Worm (Caenorhabditis elegans) whole organism, young adult: ENCODE results near the gene D1005.5.

Experiments used
- B0035.1 ChIP-seq: sonication (generic microtip); optimal IDR thresholded peaks from 2 replicates; lab custom pipeline; 2016; ENCODE audit warnings: missing genetic modification characterization, mild to moderate bottlenecking, missing compliant biosample characterization, missing genotype, missing genetic modification reagents
- B0336.3 ChIP-seq: fragments of 200-800 bp; sonication (Bioruptor generic); IDR thresholded peaks from 2 replicates; pipeline ENCODE4 v1.3.6; 2022; ENCODE audit warnings: missing genetic modification characterization, missing compliant biosample characterization
- C17E4.6 ChIP-seq: fragments of 200-800 bp; sonication (Bioruptor generic); IDR thresholded peaks from 2 replicates; pipeline ENCODE4 v1.3.6; 2022; ENCODE audit warnings: missing genetic modification reagents, missing genetic modification characterization, missing compliant biosample characterization
- F10E7.11 ChIP-seq: sonication (generic microtip); optimal IDR thresholded peaks from 2 replicates; lab custom pipeline; 2017; ENCODE audit warnings: mild to moderate bottlenecking, missing genetic modification characterization, moderate library complexity, missing compliant biosample characterization
- F33H1.4 ChIP-seq: fragments of 200-800 bp; sonication (Bioruptor generic); IDR thresholded peaks from 2 replicates; pipeline ENCODE4 v1.3.6; 2022; ENCODE audit warnings: missing genetic modification reagents, missing genetic modification characterization, missing compliant biosample characterization
- F57C9.4 ChIP-seq: sonication (generic microtip); optimal IDR thresholded peaks from 2 replicates; lab custom pipeline; 2017; ENCODE audit warnings: mild to moderate bottlenecking, missing genetic modification characterization, missing compliant biosample characterization
- Y56A3A.18 ChIP-seq: fragments of 200-800 bp; sonication (Bioruptor generic); IDR thresholded peaks from 2 replicates; pipeline ENCODE4 v1.3.6; 2022; ENCODE audit warnings: missing genetic modification reagents, missing genetic modification characterization, missing compliant biosample characterization
- Y95B8A.8 ChIP-seq: fragments of 200-800 bp; sonication (Bioruptor generic); IDR thresholded peaks from 2 replicates; pipeline ENCODE4 v1.3.6; 2022; ENCODE audit warnings: missing genetic modification reagents, missing genetic modification characterization, missing compliant biosample characterization
- ama-1 ChIP-seq, 3 experiments: fragments of 150-350 bp in 1 of 3; sonication (generic microtip) in 2 of 3; optimal IDR thresholded peaks; 2 replicates each; lab custom pipeline; 2014 to 2018; ENCODE audit warnings: missing biosample characterization in 2 of 3, missing genetic modification characterization in 2 of 3, missing genetic modification reagents in 2 of 3
- atf-7 ChIP-seq: sonication (generic microtip); optimal IDR thresholded peaks from 2 replicates; lab custom pipeline; 2017; ENCODE audit warnings: mild to moderate bottlenecking, missing genetic modification characterization, missing compliant biosample characterization
- attf-6 ChIP-seq: fragments of 200-800 bp; sonication (Bioruptor generic); IDR thresholded peaks from 2 replicates; pipeline ENCODE4 v1.3.6; 2022; ENCODE audit warnings: missing genetic modification reagents, missing genetic modification characterization, missing compliant biosample characterization
- bed-1 ChIP-seq: fragments of 200-800 bp; sonication (Bioruptor generic); IDR thresholded peaks from 2 replicates; pipeline ENCODE4 v1.3.6; 2022; ENCODE audit warnings: missing genetic modification reagents, missing genetic modification characterization, missing compliant biosample characterization
- ccch-3 ChIP-seq: fragments of 200-800 bp; sonication (Bioruptor generic); optimal IDR thresholded peaks from 2 replicates; lab custom pipeline; 2018; ENCODE audit warnings: mild to moderate bottlenecking, missing genetic modification characterization, missing compliant biosample characterization
- ceh-27 ChIP-seq: fragments of 200-800 bp; sonication (Bioruptor generic); optimal IDR thresholded peaks from 2 replicates; lab custom pipeline; 2018; ENCODE audit warnings: mild to moderate bottlenecking, missing genetic modification characterization, moderate library complexity, missing compliant biosample characterization
- ceh-40 ChIP-seq: fragments of 200-800 bp; sonication (Bioruptor generic); IDR thresholded peaks from 2 replicates; pipeline ENCODE4 v1.3.6; 2022; ENCODE audit warnings: missing genetic modification characterization, missing compliant biosample characterization
- ceh-91 ChIP-seq: fragments of 200-800 bp; sonication (Bioruptor generic); IDR thresholded peaks from 2 replicates; pipeline ENCODE4 v1.3.6; 2022; ENCODE audit warnings: missing genetic modification reagents, missing genetic modification characterization, missing compliant biosample characterization
- dpff-1 ChIP-seq: sonication (generic microtip); optimal IDR thresholded peaks from 2 replicates; lab custom pipeline; 2017; ENCODE audit warnings: mild to moderate bottlenecking, missing genetic modification characterization, missing compliant biosample characterization
- egl-44 ChIP-seq: fragments of 200-800 bp; sonication (Bioruptor generic); IDR thresholded peaks from 2 replicates; pipeline ENCODE4 v1.3.6; 2022; ENCODE audit warnings: missing genetic modification reagents, missing genetic modification characterization, missing compliant biosample characterization
- fkh-3 ChIP-seq: sonication (generic microtip); optimal IDR thresholded peaks from 2 replicates; lab custom pipeline; 2016; ENCODE audit warnings: mild to moderate bottlenecking, missing genetic modification characterization, missing compliant biosample characterization
- gei-17 ChIP-seq: fragments of 200-800 bp; sonication (Bioruptor generic); optimal IDR thresholded peaks from 2 replicates; lab custom pipeline; 2018; ENCODE audit warnings: mild to moderate bottlenecking, missing genetic modification characterization, missing compliant biosample characterization
- hlh-12 ChIP-seq: sonication (generic microtip); optimal IDR thresholded peaks from 2 replicates; lab custom pipeline; 2016; ENCODE audit warnings: missing genetic modification characterization, missing compliant biosample characterization
- hmg-1.2 ChIP-seq: fragments of 200-800 bp; sonication (Bioruptor generic); IDR thresholded peaks from 2 replicates; pipeline ENCODE4 v1.3.6; 2022; ENCODE audit warnings: missing genetic modification reagents, missing genetic modification characterization, missing compliant biosample characterization
- hmg-20 ChIP-seq: fragments of 200-800 bp; sonication (Bioruptor generic); IDR thresholded peaks from 2 replicates; pipeline ENCODE4 v1.3.6; 2022; ENCODE audit warnings: missing genetic modification reagents, missing genetic modification characterization, missing compliant biosample characterization
- hsf-1 ChIP-seq: fragments of 200-800 bp; sonication (Bioruptor generic); IDR thresholded peaks from 2 replicates; pipeline ENCODE4 v1.3.6; 2022; ENCODE audit warnings: missing genetic modification reagents, missing genetic modification characterization, missing compliant biosample characterization
- lin-54 ChIP-seq: fragments of 200-800 bp; sonication (Bioruptor generic); optimal IDR thresholded peaks from 2 replicates; lab custom pipeline; 2018; ENCODE audit warnings: mild to moderate bottlenecking, missing genetic modification characterization, missing compliant biosample characterization
- madf-10 ChIP-seq: sonication (generic microtip); optimal IDR thresholded peaks from 2 replicates; lab custom pipeline; 2016; ENCODE audit warnings: mild to moderate bottlenecking, missing genetic modification characterization, missing compliant biosample characterization
- madf-6 ChIP-seq: fragments of 200-800 bp; sonication (Bioruptor generic); IDR thresholded peaks from 2 replicates; pipeline ENCODE4 v1.3.6; 2022; ENCODE audit warnings: missing genetic modification reagents, missing genetic modification characterization, missing compliant biosample characterization
- mcd-1 ChIP-seq: fragments of 200-800 bp; sonication (Bioruptor generic); IDR thresholded peaks from 2 replicates; pipeline ENCODE4 v1.3.6; 2022; ENCODE audit warnings: missing genetic modification reagents, missing genetic modification characterization, missing compliant biosample characterization
- nhr-120 ChIP-seq: fragments of 200-800 bp; sonication (Bioruptor generic); IDR thresholded peaks from 2 replicates; pipeline ENCODE4 v1.3.6; 2022; ENCODE audit warnings: missing genetic modification characterization, missing compliant biosample characterization
- nhr-80 ChIP-seq: sonication (generic microtip); optimal IDR thresholded peaks from 2 replicates; lab custom pipeline; 2016; ENCODE audit warnings: missing genetic modification characterization, missing compliant biosample characterization
- pbrm-1 ChIP-seq: fragments of 200-800 bp; sonication (Bioruptor generic); IDR thresholded peaks from 2 replicates; pipeline ENCODE4 v1.3.6; 2022; ENCODE audit warnings: missing genetic modification reagents, missing genetic modification characterization, missing compliant biosample characterization
- rcor-1 ChIP-seq: fragments of 200-800 bp; sonication (Bioruptor generic); IDR thresholded peaks from 2 replicates; pipeline ENCODE4 v1.3.6; 2022; ENCODE audit warnings: missing genetic modification reagents, missing genetic modification characterization, missing compliant biosample characterization
- rec-8 ChIP-seq, 2 experiments: sonication (generic microtip); optimal IDR thresholded peaks; 2 replicates each; lab custom pipeline; 2016; ENCODE audit warnings: mild to moderate bottlenecking in 2 of 2, missing genetic modification characterization in 2 of 2, missing genetic modification reagents in 2 of 2, missing genotype in 2 of 2, missing biosample characterization in 1 of 2, missing compliant biosample characterization in 1 of 2, moderate library complexity in 1 of 2
- repo-1 ChIP-seq: sonication (generic microtip); optimal IDR thresholded peaks from 2 replicates; lab custom pipeline; 2017; ENCODE audit warnings: mild to moderate bottlenecking, missing genetic modification characterization, missing compliant biosample characterization
- rpc-1 ChIP-seq, 2 experiments: fragments of 150-350 bp in 1 of 2; sonication (generic microtip) in 1 of 2; optimal IDR thresholded peaks; 2 replicates each; lab custom pipeline; 2014 to 2018; ENCODE audit warnings: missing biosample characterization in 1 of 2, missing genetic modification characterization in 1 of 2, missing genetic modification reagents in 1 of 2, missing genotype in 1 of 2
- sdz-38 ChIP-seq: sonication (generic microtip); optimal IDR thresholded peaks from 2 replicates; lab custom pipeline; 2016; ENCODE audit warnings: missing genotype, missing genetic modification characterization, missing compliant biosample characterization
- snpc-1.1 ChIP-seq: sonication (generic microtip); optimal IDR thresholded peaks from 2 replicates; lab custom pipeline; 2017; ENCODE audit warnings: missing genetic modification characterization, mild to moderate bottlenecking, missing compliant biosample characterization, antibody characterized with exemption, moderate library complexity, missing genotype, missing genetic modification reagents; ENCODE audit not compliant: insufficient read depth
- snpc-1.3 ChIP-seq: sonication (generic microtip); optimal IDR thresholded peaks from 2 replicates; lab custom pipeline; 2017; ENCODE audit warnings: missing genetic modification characterization, mild to moderate bottlenecking, missing compliant biosample characterization, antibody characterized with exemption, moderate library complexity, missing genotype, missing genetic modification reagents; ENCODE audit not compliant: insufficient read depth
- snpc-4 ChIP-seq, 5 experiments: fragments of 150-350 bp in 1 of 5; sonication (generic microtip) in 4 of 5; optimal IDR thresholded peaks; 2 replicates each; lab custom pipeline; 2014 to 2018; ENCODE audit warnings: missing genetic modification characterization in 5 of 5, missing biosample characterization in 3 of 5, antibody characterized with exemption in 2 of 5, mild to moderate bottlenecking in 2 of 5, missing compliant biosample characterization in 2 of 5, missing genotype in 2 of 5, moderate library complexity in 2 of 5, missing genetic modification reagents in 1 of 5
- sptf-2 ChIP-seq: fragments of 200-800 bp; sonication (Bioruptor generic); optimal IDR thresholded peaks from 2 replicates; lab custom pipeline; 2018; ENCODE audit warnings: mild to moderate bottlenecking, missing genetic modification characterization, missing compliant biosample characterization
- tbp1 ChIP-seq: fragments of 200-800 bp; sonication (Bioruptor generic); optimal IDR thresholded peaks from 2 replicates; lab custom pipeline; 2018; ENCODE audit warnings: mild to moderate bottlenecking, missing genetic modification characterization, missing compliant biosample characterization
- tbx-9 ChIP-seq: sonication (generic microtip); optimal IDR thresholded peaks from 2 replicates; lab custom pipeline; 2016; ENCODE audit warnings: borderline replicate concordance, missing genetic modification characterization, inconsistent platforms, missing compliant biosample characterization
- tlf-1 ChIP-seq: fragments of 200-800 bp; sonication (Bioruptor generic); optimal IDR thresholded peaks from 2 replicates; lab custom pipeline; 2018; ENCODE audit warnings: mild to moderate bottlenecking, missing genetic modification characterization, missing compliant biosample characterization
- ztf-28 ChIP-seq: fragments of 200-800 bp; sonication (Bioruptor generic); IDR thresholded peaks from 2 replicates; pipeline ENCODE4 v1.3.6; 2022; ENCODE audit warnings: missing genetic modification reagents, missing genetic modification characterization, missing compliant biosample characterization
- ztf-6 ChIP-seq: fragments of 200-800 bp; sonication (Bioruptor generic); IDR thresholded peaks from 2 replicates; pipeline ENCODE4 v1.3.6; 2022; ENCODE audit warnings: missing genetic modification reagents, missing genetic modification characterization, missing compliant biosample characterization

Gene D1005.5

DNA sequence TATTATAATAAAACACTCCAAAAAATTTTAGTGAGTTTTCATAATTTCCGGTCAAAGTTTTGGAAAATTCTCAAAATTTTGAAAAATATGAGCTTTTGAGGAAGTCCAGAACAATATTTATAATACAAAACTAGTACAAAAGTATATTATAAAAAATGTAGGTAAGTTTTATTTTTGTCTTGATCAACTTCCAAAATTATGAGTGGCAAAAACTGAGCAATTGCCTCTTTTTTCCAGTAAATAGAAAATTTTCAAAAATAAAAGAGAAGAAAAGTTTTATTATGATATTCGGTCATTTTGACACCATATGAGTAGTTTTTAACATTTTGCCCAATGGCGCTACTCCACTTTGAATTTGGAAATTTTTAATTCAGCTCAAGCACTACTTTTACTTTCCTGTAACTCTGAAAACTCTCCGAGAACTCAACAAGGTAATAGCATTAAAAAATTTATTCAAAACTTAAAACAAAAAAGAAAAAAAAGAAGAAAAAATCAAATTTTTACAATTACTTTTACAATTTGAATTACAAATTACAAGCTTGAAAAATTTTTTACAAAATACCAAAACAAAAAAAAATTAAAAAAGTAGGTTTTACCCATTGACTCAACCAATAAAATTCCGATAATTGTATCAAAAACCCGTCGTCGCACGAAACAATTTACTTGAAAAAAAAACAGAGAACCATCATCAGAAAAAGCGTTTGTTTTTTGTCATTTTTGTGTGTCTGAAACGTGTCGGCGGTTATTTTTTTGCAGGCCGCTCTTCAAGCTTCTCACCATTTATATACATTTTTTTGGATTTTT is 31.1 kb upstream of the D1005.5 start (continued):
- TF ChIP-seq fkh-3 (tag; lab: Kevin White, UChicago) (peak; percentile 29), ztf-6 (GFP tag; lab: Robert Waterston, UW) (peak; percentile 47; the same call in 1 of the 2 replicates), ama-1 (optimal IDR thresholded peaks at IDR 0.05; lab: Kevin White, UChicago) (no peak), ama-1 (GFP tag; optimal IDR thresholded peaks at IDR 0.05; lab: Kevin White, UChicago) (no peak), rpc-1 (optimal IDR thresholded peaks at IDR 0.05; lab: Kevin White, UChicago) (no peak), rpc-1 (tag; optimal IDR thresholded peaks at IDR 0.05; lab: Kevin White, UChicago) (no peak), ztf-28 (GFP tag; lab: Robert Waterston, UW) (peak; percentile 34; the same call in 1 of the 2 replicates), dpff-1 (tag; lab: Kevin White, UChicago) (peak; percentile 30), F10E7.11 (tag; lab: Kevin White, UChicago) (no peak), ceh-27 (GFP tag; lab: Kevin White, UChicago) (no peak), tlf-1 (GFP tag; lab: Kevin White, UChicago) (peak; percentile 80), rec-8 (tag; optimal IDR thresholded peaks at IDR 0.05; lab: Kevin White, UChicago) (no peak), snpc-1.1 (no peak), lin-54 (GFP tag; lab: Kevin White, UChicago) (no peak), bed-1 (GFP tag; lab: Robert Waterston, UW) (no peak; the same call in 1 of the 2 replicates), atf-7 (tag; lab: Kevin White, UChicago) (peak; percentile 82), rcor-1 (GFP tag; lab: Robert Waterston, UW) (peak; percentile 74), tbx-9 (tag; lab: Kevin White, UChicago) (no peak), gei-17 (peak; percentile 73), hsf-1 (GFP tag; lab: Robert Waterston, UW) (peak; percentile 40; the same call in 1 of the 2 replicates), repo-1 (tag; lab: Kevin White, UChicago) (peak; percentile 57), tbp1 (GFP tag; lab: Kevin White, UChicago) (peak; percentile 24), mcd-1 (no peak), B0035.1 (tag; lab: Kevin White, UChicago) (peak; percentile 74), Y95B8A.8 (GFP tag; lab: Robert Waterston, UW) (peak; percentile 99), ccch-3 (GFP tag; lab: Kevin White, UChicago) (no peak), snpc-4 (GFP tag; optimal IDR thresholded peaks at IDR 0.05; lab: Kevin White, UChicago) (no peak), snpc-4 (tag; optimal IDR thresholded peaks at IDR 0.05; lab: Kevin White, UChicago) (no peak), hmg-1.2 (peak; percentile 40), hmg-20 (GFP tag; lab: Robert Waterston, UW) (no peak; the same call in 1 of the 2 replicates), C17E4.6 (GFP tag; lab: Robert Waterston, UW) (peak; percentile 78), egl-44 (GFP tag; lab: Robert Waterston, UW) (peak; percentile 8; the same call in 1 of the 2 replicates), Y56A3A.18 (GFP tag; lab: Robert Waterston, UW) (peak; percentile 89), pbrm-1 (peak; percentile 52; the same call in 1 of the 2 replicates), F33H1.4 (GFP tag; lab: Robert Waterston, UW) (0 out of 2 replicates have a peak, but pooled peaks have one; percentile 5), madf-6 (GFP tag; lab: Robert Waterston, UW) (0 out of 2 replicates have a peak, but pooled peaks have one; percentile 15), madf-10 (tag; lab: Kevin White, UChicago) (no peak), ceh-40 (GFP tag; lab: Robert Waterston, UW) (peak; percentile 29; the same call in 1 of the 2 replicates), snpc-1.3 (no peak), hlh-12 (no peak), nhr-120 (GFP tag; lab: Robert Waterston, UW) (0 out of 2 replicates have a peak, but pooled peaks have one; percentile 47), attf-6 (no peak), F57C9.4 (tag; lab: Kevin White, UChicago) (peak; percentile 85), ceh-91 (GFP tag; lab: Robert Waterston, UW) (peak; percentile 39; the same call in 1 of the 2 replicates), sdz-38 (tag; lab: Kevin White, UChicago) (no peak), sptf-2 (GFP tag; lab: Kevin White, UChicago) (no peak), nhr-80 (tag; lab: Kevin White, UChicago) (no peak), B0336.3 (GFP tag; lab: Robert Waterston, UW) (peak; percentile 32; the same call in 1 of the 2 replicates)
